Fruit fly (Drosophila melanogaster) whole organism: Measurements from ENCODE around the gene CG1316.

Experiments
- CG8478 ChIP-seq: fragments of >200 bp; optimal IDR thresholded peaks from 2 replicates; lab custom pipeline; 2018; ENCODE audit warnings: inconsistent platforms
- Dll ChIP-seq: fragments of >200 bp; optimal IDR thresholded peaks from 2 replicates; lab custom pipeline; 2017
- EcR ChIP-seq, 2 experiments: fragments of >200 bp; optimal IDR thresholded peaks; 2 replicates each; lab custom pipeline; 2017; ENCODE audit warnings: missing biosample characterization in 2 of 2, missing genetic modification characterization in 2 of 2, missing genetic modification reagents in 2 of 2
- pan ChIP-seq: fragments of >200 bp; optimal IDR thresholded peaks from 2 replicates; lab custom pipeline; 2017
- psq ChIP-seq: fragments of >200 bp; optimal IDR thresholded peaks from 2 replicates; lab custom pipeline; 2017
- usp ChIP-seq: fragments of >200 bp; optimal IDR thresholded peaks from 2 replicates; lab custom pipeline; 2017; ENCODE audit warnings: missing biosample characterization, missing genetic modification characterization, mixed read lengths

The CG1316 gene

dm6 chr3L:4318677-4319580 is 35.3 kb downstream of the CG1316 start, which contains the start of gene PMP34:
TSS of gene PMP34 (plus strand) at chr3L:4318755.
- TF ChIP-seq usp (GFP tag; lab: Kevin White, UChicago) (no peak), CG8478 (lab: Kevin White, UChicago) (no peak), pan (lab: Kevin White, UChicago) (no peak), psq (lab: Kevin White, UChicago) (no peak), EcR (GFP tag; optimal IDR thresholded peaks at IDR 0.05; lab: Kevin White, UChicago) (no peak), Dll (lab: Kevin White, UChicago) (no peak)

DNA sequence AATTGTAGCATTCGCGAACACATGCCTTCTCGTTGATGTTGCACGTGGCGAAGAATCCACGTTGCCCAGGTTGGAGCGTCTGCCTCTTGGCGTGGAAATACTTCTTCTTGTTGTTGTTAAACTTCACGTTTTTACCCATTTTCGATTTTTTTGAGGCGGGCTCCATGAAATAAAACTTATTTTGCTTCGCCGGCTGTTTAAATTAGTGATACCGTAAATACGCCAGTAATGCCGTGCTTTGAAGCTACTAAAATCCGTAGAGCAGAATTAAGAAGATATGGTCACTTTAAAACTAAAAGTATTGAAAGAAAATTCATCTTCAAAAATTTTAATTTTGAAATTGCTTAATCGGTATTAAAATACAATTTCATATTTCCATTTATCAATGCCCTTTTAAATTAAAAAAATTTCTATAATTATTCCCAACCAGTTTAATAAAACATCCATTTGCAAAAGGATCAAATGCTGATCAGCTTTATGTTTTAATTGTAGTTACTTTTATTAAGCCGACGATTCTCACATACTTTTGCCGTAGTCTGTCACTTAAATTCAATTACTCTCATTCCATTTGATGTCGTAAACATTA is 38.5 kb downstream of the CG1316 start, which contains the start of gene CG15014:
Gene CG15014, minus strand, starts transcription at position 228 of the 586 bp plus-strand sequence.
- no peak for TF ChIP-seq psq (lab: Kevin White, UChicago)
- no peak for TF ChIP-seq Dll (lab: Kevin White, UChicago)
- no peak for TF ChIP-seq pan (lab: Kevin White, UChicago)
- no peak for TF ChIP-seq CG8478 (lab: Kevin White, UChicago)
- no peak for TF ChIP-seq EcR (GFP tag; optimal IDR thresholded peaks at IDR 0.05; lab: Kevin White, UChicago)

DNA sequence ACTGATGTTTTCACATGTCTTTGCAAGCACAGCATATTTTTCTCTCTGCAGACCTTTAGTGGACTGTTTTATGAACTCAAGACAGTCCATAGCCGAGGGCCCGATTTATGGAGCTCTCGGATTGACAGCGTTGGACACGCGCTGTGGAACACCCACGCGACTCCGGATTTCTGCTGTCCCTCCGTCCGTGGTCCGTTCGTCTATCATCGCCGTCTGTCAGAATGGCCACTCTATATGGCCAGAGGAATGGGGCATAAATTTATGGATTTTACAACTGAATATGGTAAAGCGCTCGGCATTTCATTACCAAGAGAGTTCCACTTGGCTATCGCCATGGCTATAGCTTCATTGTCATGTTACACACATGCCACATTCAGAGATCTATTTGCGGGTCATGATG is 44.4 kb downstream of the CG1316 start:
- TF ChIP-seq usp (GFP tag; lab: Kevin White, UChicago): no peak
- TF ChIP-seq pan (lab: Kevin White, UChicago): no peak
- no peak for TF ChIP-seq psq (lab: Kevin White, UChicago)
- TF ChIP-seq Dll (lab: Kevin White, UChicago): no peak
- no peak for TF ChIP-seq CG8478 (lab: Kevin White, UChicago)
- no peak for TF ChIP-seq EcR (GFP tag; optimal IDR thresholded peaks at IDR 0.05; lab: Kevin White, UChicago)
